Fruit fly (Drosophila melanogaster) whole organism, embryonic: ENCODE data around the gene CG2120.

Experiments
- Awh ChIP-seq: fragments of 200-800 bp; sonication (Bioruptor generic); IDR thresholded peaks from 2 replicates; pipeline ENCODE4, ENCODE4 v1.3.6; 2022; ENCODE audit warnings: missing biosample characterization, missing genetic modification characterization
- BEAF-32 ChIP-seq: fragments of 200-800 bp; sonication (Bioruptor generic); optimal IDR thresholded peaks from 3 replicates; lab custom pipeline; 2017; ENCODE audit warnings: missing biosample characterization, missing genetic modification characterization, mild to moderate bottlenecking, moderate library complexity, missing genetic modification reagents
- CG10274 ChIP-seq: fragments of 200-800 bp; sonication (Bioruptor generic); optimal IDR thresholded peaks from 3 replicates; lab custom pipeline; 2017; ENCODE audit warnings: missing biosample characterization, mild to moderate bottlenecking, missing genetic modification characterization
- CG10959 ChIP-seq: fragments of 200-800 bp; sonication (Bioruptor generic); IDR thresholded peaks from 2 replicates; pipeline ENCODE4 v1.3.6; 2022; ENCODE audit warnings: missing biosample characterization, missing genetic modification characterization
- CG11247 ChIP-seq: fragments of 200-800 bp; sonication (Bioruptor generic); IDR thresholded peaks from 2 replicates; pipeline ENCODE4 v1.3.6; 2022; ENCODE audit warnings: missing biosample characterization, missing genetic modification characterization
- CG11398 ChIP-seq: fragments of 200-800 bp; sonication (Bioruptor generic); optimal IDR thresholded peaks from 2 replicates; lab custom pipeline; 2016; ENCODE audit warnings: missing biosample characterization, missing genetic modification characterization
- CG16863 ChIP-seq: fragments of 200-800 bp; sonication (Bioruptor generic); optimal IDR thresholded peaks from 3 replicates; lab custom pipeline; 2016; ENCODE audit warnings: missing biosample characterization, missing genetic modification characterization
- CG17912 ChIP-seq: fragments of 200-800 bp; sonication (Bioruptor generic); optimal IDR thresholded peaks from 2 replicates; lab custom pipeline; 2018; ENCODE audit warnings: missing biosample characterization, mild to moderate bottlenecking, missing genetic modification characterization
- CG18619 ChIP-seq: fragments of 200-800 bp; sonication (Bioruptor generic); optimal IDR thresholded peaks from 3 replicates; lab custom pipeline; 2017; ENCODE audit warnings: missing biosample characterization, mild to moderate bottlenecking, missing genetic modification characterization
- CG2129 ChIP-seq: fragments of 200-800 bp; sonication (Bioruptor generic); IDR thresholded peaks from 2 replicates; pipeline ENCODE4 v1.3.6; 2022; ENCODE audit warnings: missing biosample characterization, missing genetic modification characterization; ENCODE audit not compliant: partially characterized antibody
- CG3281 ChIP-seq: fragments of 200-800 bp; sonication (Bioruptor generic); optimal IDR thresholded peaks from 3 replicates; lab custom pipeline; 2017; ENCODE audit warnings: missing biosample characterization, mild to moderate bottlenecking, missing genetic modification characterization
- CG7357 ChIP-seq: fragments of 200-800 bp; sonication (Bioruptor generic); IDR thresholded peaks from 3 replicates; pipeline ENCODE4 v1.3.6; 2022; ENCODE audit warnings: missing biosample characterization, missing genetic modification characterization
- Chrac-16 ChIP-seq: fragments of 200-800 bp; sonication (Bioruptor generic); optimal IDR thresholded peaks from 3 replicates; lab custom pipeline; 2016; ENCODE audit warnings: missing biosample characterization, missing genetic modification characterization
- CoRest ChIP-seq: fragments of 200-800 bp; sonication (Bioruptor generic); optimal IDR thresholded peaks from 3 replicates; lab custom pipeline; 2018; ENCODE audit warnings: missing biosample characterization, mild to moderate bottlenecking, missing genetic modification characterization, moderate library complexity
- Dip3 ChIP-seq: fragments of 200-800 bp; sonication (Bioruptor generic); optimal IDR thresholded peaks from 3 replicates; lab custom pipeline; 2016; ENCODE audit warnings: missing biosample characterization, missing genetic modification characterization
- Dll ChIP-seq: fragments of 200-800 bp; sonication (Bioruptor generic); IDR thresholded peaks from 4 replicates; pipeline ENCODE4 v1.3.6; 2022; ENCODE audit warnings: missing biosample characterization, missing genetic modification characterization; ENCODE audit not compliant: partially characterized antibody
- Eip74EF ChIP-seq, 2 experiments: fragments of 200-800 bp in 1 of 2; fragments of >200 bp in 1 of 2; sonication (Bioruptor generic) in 1 of 2; optimal IDR thresholded peaks; 2 replicates each; lab custom pipeline; 2017 to 2019; ENCODE audit warnings: missing biosample characterization in 2 of 2, missing genetic modification characterization in 2 of 2, mild to moderate bottlenecking in 1 of 2, moderate library complexity in 1 of 2
- HLH3B ChIP-seq: fragments of 200-800 bp; sonication (Bioruptor generic); IDR thresholded peaks from 2 replicates; pipeline ENCODE4 v1.3.6; 2022; ENCODE audit warnings: missing biosample characterization, missing genetic modification characterization
- Hmx ChIP-seq: fragments of 200-800 bp; sonication (Bioruptor generic); optimal IDR thresholded peaks from 2 replicates; lab custom pipeline; 2016; ENCODE audit warnings: missing biosample characterization, missing genetic modification characterization
- Med ChIP-seq: fragments of 200-800 bp; sonication (Bioruptor generic); peaks from one replicate; lab custom pipeline; 2016; ENCODE audit warnings: missing biosample characterization, missing genetic modification characterization, mild to moderate bottlenecking, inconsistent platforms, moderate library complexity
- NC2β ChIP-seq: fragments of 200-800 bp; sonication (Bioruptor generic); optimal IDR thresholded peaks from 2 replicates; lab custom pipeline; 2016; ENCODE audit warnings: missing biosample characterization, missing genetic modification characterization
- Neu2 ChIP-seq: fragments of 200-800 bp; sonication (Bioruptor generic); optimal IDR thresholded peaks from 3 replicates; lab custom pipeline; 2016; ENCODE audit warnings: missing biosample characterization, missing genetic modification characterization, borderline replicate concordance
- Oli ChIP-seq: fragments of 200-800 bp; sonication (Bioruptor generic); optimal IDR thresholded peaks from 2 replicates; lab custom pipeline; 2018; ENCODE audit warnings: missing biosample characterization, mild to moderate bottlenecking, missing genetic modification characterization, moderate library complexity
- Ptx1 ChIP-seq: fragments of 200-800 bp; sonication (Bioruptor generic); IDR thresholded peaks from 2 replicates; pipeline ENCODE4 v1.3.6; 2022; ENCODE audit warnings: missing biosample characterization, missing genetic modification characterization
- Ravus ChIP-seq: fragments of 200-800 bp; sonication (Bioruptor generic); IDR thresholded peaks from 2 replicates; pipeline ENCODE4 v1.3.6; 2022; ENCODE audit warnings: missing biosample characterization, missing genetic modification characterization
- Six4 ChIP-seq: fragments of 200-800 bp; sonication (Bioruptor generic); optimal IDR thresholded peaks from 2 replicates; lab custom pipeline; 2016; ENCODE audit warnings: missing biosample characterization, missing genetic modification characterization
- Ssrp ChIP-seq: fragments of 200-800 bp; sonication (Bioruptor generic); optimal IDR thresholded peaks from 2 replicates; lab custom pipeline; 2018; ENCODE audit warnings: missing biosample characterization, mild to moderate bottlenecking, missing genetic modification characterization, moderate library complexity
- ab ChIP-seq: fragments of 200-800 bp; sonication (Bioruptor generic); optimal IDR thresholded peaks from 2 replicates; lab custom pipeline; 2016; ENCODE audit warnings: missing biosample characterization, missing genetic modification characterization
- ap ChIP-seq: fragments of 200-800 bp; sonication (Bioruptor generic); IDR thresholded peaks from 2 replicates; pipeline ENCODE4 v1.3.6; 2022; ENCODE audit warnings: missing biosample characterization, missing genetic modification characterization
- bowl ChIP-seq: fragments of 200-800 bp; sonication (Bioruptor generic); IDR thresholded peaks from 2 replicates; pipeline ENCODE4 v1.3.6; 2022; ENCODE audit warnings: missing biosample characterization, missing genetic modification characterization
- cad ChIP-seq: fragments of >200 bp; optimal IDR thresholded peaks from 2 replicates; lab custom pipeline; 2017; ENCODE audit warnings: missing biosample characterization, missing genetic modification characterization
- crc ChIP-seq: fragments of 200-800 bp; sonication (Bioruptor generic); optimal IDR thresholded peaks from 2 replicates; lab custom pipeline; 2016; ENCODE audit warnings: missing biosample characterization, missing genetic modification characterization
- exex ChIP-seq: fragments of 200-800 bp; sonication (Bioruptor generic); optimal IDR thresholded peaks from 4 replicates; lab custom pipeline; 2018; ENCODE audit warnings: missing biosample characterization, mild to moderate bottlenecking, missing genetic modification characterization, moderate library complexity
- ftz-f1 ChIP-seq: fragments of 200-800 bp; sonication (Bioruptor generic); optimal IDR thresholded peaks from 2 replicates; lab custom pipeline; 2016; ENCODE audit warnings: missing biosample characterization, missing genetic modification characterization
- hb ChIP-seq: fragments of 200-800 bp; sonication (Bioruptor generic); IDR thresholded peaks from 3 replicates; pipeline ENCODE4 v1.3.6; 2022; ENCODE audit warnings: missing biosample characterization, missing genetic modification characterization; ENCODE audit not compliant: partially characterized antibody
- luna ChIP-seq: fragments of 200-800 bp; sonication (Bioruptor generic); optimal IDR thresholded peaks from 2 replicates; lab custom pipeline; 2016; ENCODE audit warnings: missing biosample characterization, missing genetic modification characterization
- nmo ChIP-seq: fragments of 200-800 bp; sonication (Bioruptor generic); optimal IDR thresholded peaks from 2 replicates; lab custom pipeline; 2018; ENCODE audit warnings: missing biosample characterization, mild to moderate bottlenecking, missing genetic modification characterization, moderate library complexity
- peb ChIP-seq: fragments of 200-800 bp; sonication (Bioruptor generic); IDR thresholded peaks from 2 replicates; pipeline ENCODE4 v1.3.6; 2022; ENCODE audit warnings: missing biosample characterization, missing genetic modification characterization
- psq ChIP-seq: fragments of 200-800 bp; sonication (Bioruptor generic); optimal IDR thresholded peaks from 2 replicates; lab custom pipeline; 2017; ENCODE audit warnings: missing biosample characterization, missing genetic modification characterization
- ranshi ChIP-seq: fragments of 200-800 bp; sonication (Bioruptor generic); IDR thresholded peaks from 2 replicates; pipeline ENCODE4 v1.3.6; 2022; ENCODE audit warnings: missing biosample characterization, missing genetic modification characterization
- shn ChIP-seq: fragments of 200-800 bp; sonication (Bioruptor generic); optimal IDR thresholded peaks from 3 replicates; lab custom pipeline; 2016; ENCODE audit warnings: missing biosample characterization, missing genetic modification characterization
- sim ChIP-seq: fragments of 200-800 bp; sonication (Bioruptor generic); IDR thresholded peaks from 2 replicates; pipeline ENCODE4 v1.3.6; 2022; ENCODE audit warnings: missing biosample characterization, missing genetic modification characterization
- so ChIP-seq: fragments of 200-800 bp; sonication (Bioruptor generic); IDR thresholded peaks from 3 replicates; pipeline ENCODE4 v1.3.6; 2022; ENCODE audit warnings: missing biosample characterization, missing genetic modification characterization
- tap ChIP-seq: fragments of 200-800 bp; optimal IDR thresholded peaks from 3 replicates; lab custom pipeline; 2019; ENCODE audit warnings: missing biosample characterization, mild to moderate bottlenecking, missing genetic modification characterization, moderate library complexity
- tna ChIP-seq: fragments of 200-800 bp; sonication (Bioruptor generic); IDR thresholded peaks from 2 replicates; pipeline ENCODE4 v1.3.6; 2022; ENCODE audit warnings: missing biosample characterization, missing genetic modification characterization; ENCODE audit not compliant: partially characterized antibody
- vfl ChIP-seq: fragments of 200-800 bp; sonication (Bioruptor generic); optimal IDR thresholded peaks from 2 replicates; lab custom pipeline; 2016; ENCODE audit warnings: missing biosample characterization, missing genetic modification characterization
- vnd ChIP-seq: fragments of 200-800 bp; sonication (Bioruptor generic); IDR thresholded peaks from 3 replicates; pipeline ENCODE4 v1.3.6; 2022; ENCODE audit warnings: missing biosample characterization, missing genetic modification characterization; ENCODE audit not compliant: partially characterized antibody

CG2120 gene

dm6 chrX:8093722-8094177 is 41.9 kb upstream of the CG2120 start, which contains the start of gene UbcE2H (continued):
- TF ChIP-seq Med (GFP tag; lab: Kevin White, UChicago) (peak; percentile 68), ranshi (GFP tag; lab: Robert Waterston, UW) (no peak)

- TF ChIP-seq Eip74EF (GFP tag; optimal IDR thresholded peaks at IDR 0.05; lab: Kevin White, UChicago) (peak in 1 of 2 experiments; percentile 79), exex (tag; lab: Kevin White, UChicago) (peak; percentile 48), CoRest (tag; lab: Kevin White, UChicago) (peak; percentile 77), bowl (GFP tag; lab: Robert Waterston, UW) (peak; percentile 79; the same call in 1 of the 2 replicates), CG7357 (peak; percentile 77), psq (GFP tag; lab: Kevin White, UChicago) (peak; percentile 46), Six4 (GFP tag; lab: Kevin White, UChicago) (peak; percentile 70), CG18619 (peak; percentile 77), ftz-f1 (GFP tag; lab: Kevin White, UChicago) (no peak), Ssrp (peak; percentile 53), CG2129 (GFP tag; lab: Robert Waterston, UW) (no peak), Hmx (GFP tag; lab: Kevin White, UChicago) (no peak), Ravus (peak; percentile 67; the same call in 1 of the 2 replicates), CG17912 (GFP tag; lab: Kevin White, UChicago) (no peak), so (GFP tag; lab: Robert Waterston, UW) (peak; percentile 88), Oli (peak; percentile 82), nmo (GFP tag; lab: Kevin White, UChicago) (peak; percentile 83), hb (no peak), CG10959 (GFP tag; lab: Robert Waterston, UW) (peak; percentile 49; the same call in 1 of the 2 replicates), HLH3B (GFP tag; lab: Robert Waterston, UW) (peak; percentile 92), Awh (peak; percentile 83), crc (GFP tag; lab: Kevin White, UChicago) (peak; percentile 33), shn (GFP tag; lab: Kevin White, UChicago) (no peak), NC2β (GFP tag; lab: Kevin White, UChicago) (peak; percentile 19), tap (peak; percentile 81), ab (GFP tag; lab: Kevin White, UChicago) (no peak), Chrac-16 (GFP tag; lab: Kevin White, UChicago) (peak; percentile 69), CG11247 (GFP tag; lab: Robert Waterston, UW) (peak; percentile 81), ap (GFP tag; lab: Robert Waterston, UW) (peak; percentile 82), ranshi (GFP tag; lab: Robert Waterston, UW) (peak; percentile 89), CG11398 (GFP tag; lab: Kevin White, UChicago) (no peak), Ptx1 (GFP tag; lab: Robert Waterston, UW) (peak; percentile 89), CG16863 (peak; percentile 47), tna (no peak), cad (GFP tag; lab: Kevin White, UChicago) (no peak), Dip3 (GFP tag; lab: Kevin White, UChicago) (peak; percentile 42), vnd (GFP tag; lab: Robert Waterston, UW) (no peak), CG3281 (GFP tag; lab: Kevin White, UChicago) (peak; percentile 85), sim (GFP tag; lab: Robert Waterston, UW) (peak; percentile 68), luna (no peak), CG10274 (peak; percentile 35), BEAF-32 (GFP tag; lab: Kevin White, UChicago) (no peak), Neu2 (GFP tag; lab: Kevin White, UChicago) (no peak), vfl (GFP tag; lab: Kevin White, UChicago) (peak; percentile 61), peb (GFP tag; lab: Robert Waterston, UW) (peak; percentile 68), Dll (GFP tag; lab: Robert Waterston, UW) (no peak)
Measured at dm6 chrX:8100026-8100825, 35.4 kb upstream of the CG2120 start.
